Worm (Caenorhabditis elegans): ENCODE results near the gene T05B4.8.

- TF ChIP-seq ZK546.5 (tag; optimal IDR thresholded peaks at IDR 0.05) = no peak
- TF ChIP-seq nhr-12 (tag; optimal IDR thresholded peaks at IDR 0.05) = no peak
- TF ChIP-seq lsy-2 (tag; optimal IDR thresholded peaks at IDR 0.05) = no peak
- no peak for TF ChIP-seq ceh-16 (tag; optimal IDR thresholded peaks at IDR 0.05)
- TF ChIP-seq snpc-4 (tag; optimal IDR thresholded peaks at IDR 0.05) = no peak
- no peak for TF ChIP-seq nhr-11 (tag; optimal IDR thresholded peaks at IDR 0.05)
- TF ChIP-seq ceh-82 (tag; optimal IDR thresholded peaks at IDR 0.05) = no peak
- TF ChIP-seq R02D3.7 (tag; optimal IDR thresholded peaks at IDR 0.05) = no peak
- TF ChIP-seq fos-1 (tag; optimal IDR thresholded peaks at IDR 0.05) = no peak
- no peak for TF ChIP-seq lin-13 (GFP tag; optimal IDR thresholded peaks at IDR 0.05)
- TF ChIP-seq mab-5 (tag; optimal IDR thresholded peaks at IDR 0.05) = no peak
- no peak for TF ChIP-seq sem-4 (tag; optimal IDR thresholded peaks at IDR 0.05)
- TF ChIP-seq egl-27 (tag; optimal IDR thresholded peaks at IDR 0.05) = no peak
- TF ChIP-seq nhr-23 (tag; optimal IDR thresholded peaks at IDR 0.05) = no peak
Measured at ce11 chrV:4162922-4163321, 47.0 kb upstream of the T05B4.8 start, which contains the start of gene Y45G5AM.4.
